Worm (Caenorhabditis elegans) whole organism, L4 larva: ENCODE data around the gene viro-2.

ENCODE experiments used
- ceh-82 ChIP-seq: sonication (generic microtip); optimal IDR thresholded peaks from 2 replicates; lab custom pipeline; 2017; ENCODE audit warnings: missing biosample characterization, missing genetic modification characterization
- jun-1 ChIP-seq: fragments of 150-350 bp; optimal IDR thresholded peaks from 2 replicates; lab custom pipeline; 2014; ENCODE audit warnings: missing biosample characterization, missing genetic modification reagents, missing genetic modification characterization
- nhr-41 ChIP-seq: fragments of 200-800 bp; sonication (Bioruptor generic); IDR thresholded peaks from 2 replicates; pipeline ENCODE4 v1.3.6; 2022; ENCODE audit warnings: missing genetic modification reagents, missing genetic modification characterization, missing compliant biosample characterization
- skn-1 ChIP-seq: fragments of 150-350 bp; optimal IDR thresholded peaks from 2 replicates; lab custom pipeline; 2014; ENCODE audit warnings: missing biosample characterization, missing genetic modification characterization
- zip-2 ChIP-seq: fragments of 150-350 bp; optimal IDR thresholded peaks from 2 replicates; lab custom pipeline; 2014; ENCODE audit warnings: missing biosample characterization, missing genetic modification characterization

- TF ChIP-seq skn-1 (tag; lab: Kevin White, UChicago) (no peak), nhr-41 (GFP tag; lab: Robert Waterston, UW) (no peak), ceh-82 (no peak), jun-1 (tag; lab: Kevin White, UChicago) (no peak), zip-2 (tag; lab: Kevin White, UChicago) (no peak)
These were observed 23.9 kb downstream of the viro-2 start for ce11 chrIII:7152569-7152968.
